Worm (Caenorhabditis elegans) whole organism, midembryonic: Measurements from ENCODE around the gene cpt-5.

Experiments used
- T22C8.4 ChIP-seq: fragments of 200-800 bp; sonication (Bioruptor generic); IDR thresholded peaks from 2 replicates; pipeline ENCODE4 v1.3.6; 2022; ENCODE audit warnings: missing genetic modification characterization, missing compliant biosample characterization
- cog-1 ChIP-seq: sonication (generic microtip); optimal IDR thresholded peaks from 2 replicates; lab custom pipeline; 2016; ENCODE audit warnings: missing genetic modification characterization, missing compliant biosample characterization
- flt-1 ChIP-seq: fragments of 200-800 bp; sonication (Bioruptor generic); IDR thresholded peaks from 2 replicates; pipeline ENCODE4 v1.3.6; 2022; ENCODE audit warnings: missing genetic modification characterization, missing compliant biosample characterization
- klf-2 ChIP-seq: fragments of 200-800 bp; sonication (Bioruptor generic); conservative IDR thresholded peaks from 2 replicates; pipeline ENCODE4 v1.3.6; 2022; ENCODE audit warnings: missing genetic modification reagents, missing genetic modification characterization, missing compliant biosample characterization
- med-1 ChIP-seq: sonication (generic microtip); optimal IDR thresholded peaks from 2 replicates; lab custom pipeline; 2017; ENCODE audit warnings: missing genetic modification characterization, mild to moderate bottlenecking, missing compliant biosample characterization, antibody characterized with exemption, missing genetic modification reagents; ENCODE audit not compliant: insufficient read depth
- ref-1 ChIP-seq: fragments of 200-800 bp; sonication (Bioruptor generic); conservative IDR thresholded peaks from 2 replicates; pipeline ENCODE4 v1.3.6; 2022; ENCODE audit warnings: missing genetic modification reagents, missing genetic modification characterization, missing compliant biosample characterization
- tab-1 ChIP-seq: fragments of 200-800 bp; sonication (Bioruptor generic); IDR thresholded peaks from 2 replicates; pipeline ENCODE4 v1.3.6; 2022; ENCODE audit warnings: missing genetic modification characterization, missing compliant biosample characterization
- ztf-23 ChIP-seq: fragments of 200-800 bp; sonication (Bioruptor generic); IDR thresholded peaks from 2 replicates; pipeline ENCODE4 v1.3.6; 2022; ENCODE audit warnings: missing genetic modification reagents, missing genetic modification characterization, missing compliant biosample characterization
- ztf-29 ChIP-seq: fragments of 200-800 bp; sonication (Bioruptor generic); IDR thresholded peaks from 2 replicates; pipeline ENCODE4 v1.3.6; 2022; ENCODE audit warnings: missing genetic modification reagents, missing genetic modification characterization, missing compliant biosample characterization

The cpt-5 gene

DNA sequence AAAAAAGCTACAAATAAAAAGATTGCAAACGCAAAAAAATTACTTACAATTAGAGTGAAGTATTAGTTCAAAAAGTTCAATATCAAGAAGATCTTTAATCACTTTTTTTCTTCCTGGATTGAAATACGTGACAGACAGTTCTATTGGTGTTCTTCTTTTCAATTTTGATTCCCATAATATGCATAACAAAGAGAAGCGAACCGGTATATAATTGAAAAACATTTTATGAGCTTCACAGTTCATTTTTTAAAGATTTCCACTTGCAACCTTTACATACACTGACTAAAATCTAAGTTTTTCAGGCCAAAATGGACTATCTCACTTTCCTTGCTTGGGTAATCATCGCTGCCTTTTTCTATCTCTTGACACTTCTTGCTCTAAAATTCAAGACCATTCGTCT is 3.5 kb downstream of the cpt-5 start, which contains the start of gene T22G5.1:
T22G5.1 (plus strand) TSS at position 301 of the 400 bp plus-strand sequence.
- TF ChIP-seq flt-1 (GFP tag; lab: Robert Waterston, UW): no peak
- TF ChIP-seq ref-1 (GFP tag; lab: Robert Waterston, UW): no peak
- no peak for TF ChIP-seq cog-1 (tag; lab: Kevin White, UChicago)
- no peak for TF ChIP-seq T22C8.4 (GFP tag; lab: Robert Waterston, UW)
- no peak for TF ChIP-seq klf-2
- TF ChIP-seq ztf-23 (GFP tag; lab: Robert Waterston, UW): no peak
- no peak for TF ChIP-seq tab-1 (GFP tag; lab: Robert Waterston, UW)
- no peak for TF ChIP-seq med-1
- TF ChIP-seq ztf-29 (GFP tag; lab: Robert Waterston, UW): no peak

- TF ChIP-seq med-1 (no peak), tab-1 (GFP tag; lab: Robert Waterston, UW) (no peak), flt-1 (GFP tag; lab: Robert Waterston, UW) (no peak)
Observed at ce11 chrV:13878226-13878625, 5.2 kb downstream of the cpt-5 start.

- no peak for TF ChIP-seq flt-1 (GFP tag; lab: Robert Waterston, UW)
Observed at ce11 chrV:13879241-13879640, 6.2 kb downstream of the cpt-5 start, which contains the start of gene lbp-7. TSS of gene lbp-7 (plus strand) at chrV:13879552.

DNA sequence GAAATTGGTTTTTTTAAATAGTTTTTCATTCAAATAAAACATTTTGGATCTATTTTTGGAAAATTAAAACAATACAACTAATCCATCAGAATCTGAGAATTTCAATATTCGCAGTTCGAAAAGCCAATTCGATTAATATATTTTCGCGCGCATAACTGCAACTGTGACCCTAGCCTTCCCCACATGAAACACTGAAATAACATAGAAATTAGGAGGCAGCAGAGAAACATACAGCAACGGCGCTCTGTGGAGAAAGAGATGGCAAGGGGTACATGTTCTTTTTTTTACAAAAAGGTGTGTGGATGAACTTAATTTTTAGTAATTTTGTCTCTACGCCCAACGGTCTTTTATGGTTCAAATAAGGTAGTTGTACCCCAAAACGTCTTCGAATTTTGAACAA is 7.2 kb downstream of the cpt-5 start:
- TF ChIP-seq flt-1 (GFP tag; lab: Robert Waterston, UW) (no peak), ztf-29 (GFP tag; lab: Robert Waterston, UW) (no peak), ztf-23 (GFP tag; lab: Robert Waterston, UW) (no peak)

ce11 chrV:13880607-13881006 is 7.6 kb downstream of the cpt-5 start, which contains the start of gene T22G5.3:
TSS of gene T22G5.3 (plus strand) at chrV:13880907.
- TF ChIP-seq ref-1 (GFP tag; lab: Robert Waterston, UW): no peak
- no peak for TF ChIP-seq ztf-23 (GFP tag; lab: Robert Waterston, UW)
- no peak for TF ChIP-seq klf-2
- no peak for TF ChIP-seq ztf-29 (GFP tag; lab: Robert Waterston, UW)
- no peak for TF ChIP-seq cog-1 (tag; lab: Kevin White, UChicago)
- TF ChIP-seq T22C8.4 (GFP tag; lab: Robert Waterston, UW): no peak
- TF ChIP-seq tab-1 (GFP tag; lab: Robert Waterston, UW): no peak
- TF ChIP-seq med-1: no peak
- TF ChIP-seq flt-1 (GFP tag; lab: Robert Waterston, UW): no peak

DNA sequence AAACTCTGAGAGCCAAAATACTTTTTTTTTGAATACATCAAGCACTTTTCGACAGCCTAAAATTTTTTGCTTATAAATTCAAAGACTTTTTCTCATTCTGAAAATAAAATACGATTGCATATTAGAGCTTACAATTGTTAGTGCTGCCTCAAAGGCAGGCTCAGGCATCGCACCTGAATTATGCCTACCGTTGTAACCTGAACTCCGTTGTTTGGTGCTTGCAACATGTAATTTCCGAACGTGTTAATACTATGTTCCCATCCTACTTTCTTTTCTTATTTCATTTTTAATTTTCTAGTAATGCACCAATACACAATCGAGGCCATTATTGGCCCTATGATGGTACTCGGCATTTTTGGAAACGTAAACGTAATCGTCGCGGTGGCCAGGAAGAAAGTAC is 14.4 kb downstream of the cpt-5 start, which contains the start of gene srsx-19:
srsx-19 (plus strand) TSS at position 301 of the 400 bp plus-strand sequence.
- no peak for TF ChIP-seq ref-1 (GFP tag; lab: Robert Waterston, UW)
- TF ChIP-seq T22C8.4 (GFP tag; lab: Robert Waterston, UW): no peak
- TF ChIP-seq cog-1 (tag; lab: Kevin White, UChicago): no peak
- TF ChIP-seq ztf-29 (GFP tag; lab: Robert Waterston, UW): no peak

ce11 chrV:13889516-13889915 is 16.5 kb downstream of the cpt-5 start, which contains the start of gene spp-12:
TSS of gene spp-12 (plus strand) at chrV:13889816.
- TF ChIP-seq tab-1 (GFP tag; lab: Robert Waterston, UW) (no peak), ztf-29 (GFP tag; lab: Robert Waterston, UW) (no peak), cog-1 (tag; lab: Kevin White, UChicago) (no peak), ztf-23 (GFP tag; lab: Robert Waterston, UW) (no peak), klf-2 (no peak), flt-1 (GFP tag; lab: Robert Waterston, UW) (no peak), ref-1 (GFP tag; lab: Robert Waterston, UW) (no peak), T22C8.4 (GFP tag; lab: Robert Waterston, UW) (no peak), med-1 (no peak)

- TF ChIP-seq med-1 (no peak), flt-1 (GFP tag; lab: Robert Waterston, UW) (no peak), tab-1 (GFP tag; lab: Robert Waterston, UW) (no peak), klf-2 (no peak)
Observed at ce11 chrV:13890473-13890872, 17.5 kb downstream of the cpt-5 start, which contains the start of gene lbp-8. TSS of gene lbp-8 (plus strand) at chrV:13890773.

- TF ChIP-seq ztf-29 (GFP tag; lab: Robert Waterston, UW) (no peak), klf-2 (no peak), ztf-23 (GFP tag; lab: Robert Waterston, UW) (no peak), tab-1 (GFP tag; lab: Robert Waterston, UW) (no peak), T22C8.4 (GFP tag; lab: Robert Waterston, UW) (no peak), flt-1 (GFP tag; lab: Robert Waterston, UW) (no peak), med-1 (no peak), ref-1 (GFP tag; lab: Robert Waterston, UW) (no peak), cog-1 (tag; lab: Kevin White, UChicago) (no peak)
Observed at ce11 chrV:13891489-13891888, 18.5 kb downstream of the cpt-5 start.

DNA sequence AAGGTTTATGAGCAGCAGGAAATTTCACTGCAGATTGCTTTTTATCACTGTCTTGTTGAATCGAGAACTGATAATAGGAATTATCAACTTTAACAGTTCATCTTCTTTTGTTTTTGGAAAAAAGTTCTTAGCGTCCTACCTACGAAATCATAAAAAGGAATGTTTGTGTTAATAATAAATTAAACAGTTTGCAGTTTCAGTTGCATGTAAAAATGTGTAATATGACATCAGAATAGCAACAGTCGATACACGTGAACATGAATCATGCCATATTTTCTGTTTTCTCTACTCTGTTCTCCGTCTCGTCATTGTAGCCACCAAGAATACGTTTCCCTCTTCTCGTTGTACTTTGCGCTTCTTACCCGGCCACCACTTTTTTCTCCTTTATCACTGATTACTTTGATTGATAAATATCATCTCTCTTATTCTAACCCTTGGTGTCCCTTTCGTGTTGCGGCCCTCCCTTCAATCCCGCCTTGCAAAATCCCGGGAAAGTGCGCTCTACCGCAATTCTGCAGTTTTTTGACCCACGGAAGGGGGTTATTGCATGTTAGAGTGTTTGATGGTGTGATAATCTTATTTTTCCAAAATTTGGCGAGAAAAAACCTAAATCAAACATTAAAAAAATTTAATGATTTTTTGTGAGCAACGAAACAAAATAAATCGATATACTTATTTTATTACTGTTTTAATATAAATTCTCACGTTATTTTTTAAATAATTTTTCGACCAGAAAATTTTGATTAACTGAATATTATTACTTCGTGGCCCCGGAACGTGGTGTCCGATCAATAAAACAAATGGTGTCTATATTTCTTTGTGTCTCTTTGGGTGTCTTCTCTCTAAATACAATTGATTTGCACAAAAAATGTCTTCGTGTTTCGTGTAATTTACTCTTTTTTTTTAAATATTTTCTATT is 19.7 kb downstream of the cpt-5 start, which contains the start of gene sptl-3:
sptl-3 (plus strand) TSS at position 869 of the 919 bp plus-strand sequence.
- TF ChIP-seq ref-1 (GFP tag; lab: Robert Waterston, UW): no peak
- TF ChIP-seq med-1: no peak
- TF ChIP-seq T22C8.4 (GFP tag; lab: Robert Waterston, UW): no peak
- no peak for TF ChIP-seq tab-1 (GFP tag; lab: Robert Waterston, UW)
- TF ChIP-seq flt-1 (GFP tag; lab: Robert Waterston, UW): no peak
- no peak for TF ChIP-seq ztf-23 (GFP tag; lab: Robert Waterston, UW)
- no peak for TF ChIP-seq ztf-29 (GFP tag; lab: Robert Waterston, UW)
- TF ChIP-seq klf-2: no peak
- TF ChIP-seq cog-1 (tag; lab: Kevin White, UChicago): no peak
